Worm (Caenorhabditis elegans) whole organism, L1 larva: ENCODE data around the gene mdt-9.

ENCODE experiments used
- C04F5.9 ChIP-seq: sonication (generic microtip); optimal IDR thresholded peaks from 2 replicates; lab custom pipeline; 2016; ENCODE audit warnings: missing genetic modification characterization, missing compliant biosample characterization
- C16A3.4 ChIP-seq: fragments of 150-350 bp; optimal IDR thresholded peaks from 2 replicates; lab custom pipeline; 2014; ENCODE audit warnings: missing biosample characterization, missing genetic modification characterization
- aha-1 ChIP-seq: fragments of 150-350 bp; optimal IDR thresholded peaks from 2 replicates; lab custom pipeline; 2014; ENCODE audit warnings: missing biosample characterization, missing genetic modification characterization
- aly-2 ChIP-seq: fragments of 150-350 bp; optimal IDR thresholded peaks from 2 replicates; lab custom pipeline; 2014; ENCODE audit warnings: missing biosample characterization, missing genetic modification characterization
- ama-1 ChIP-seq: fragments of 150-350 bp; optimal IDR thresholded peaks from 2 replicates; lab custom pipeline; 2014
- ceh-8 ChIP-seq: fragments of 200-800 bp; sonication (Bioruptor generic); optimal IDR thresholded peaks from 2 replicates; lab custom pipeline; 2018; ENCODE audit warnings: mild to moderate bottlenecking, missing genetic modification characterization, moderate library complexity, missing compliant biosample characterization
- ceh-88 ChIP-seq: fragments of 200-800 bp; sonication (Bioruptor generic); IDR thresholded peaks from 2 replicates; pipeline ENCODE4 v1.3.6; 2022; ENCODE audit warnings: missing genetic modification characterization, missing compliant biosample characterization
- dpl-1 ChIP-seq, 3 experiments: fragments of 150-350 bp in 2 of 3; sonication (generic microtip) in 1 of 3; optimal IDR thresholded peaks; 2 replicates each; lab custom pipeline; 2014 to 2017; ENCODE audit warnings: missing biosample characterization in 3 of 3, missing genetic modification characterization in 3 of 3, missing genetic modification reagents in 3 of 3
- efl-1 ChIP-seq, 4 experiments: fragments of 150-350 bp; optimal IDR thresholded peaks in 3 of 4; peaks in 1 of 4; 1 replicate in 1 of 4; 2 replicates in 3 of 4; lab custom pipeline; 2014; ENCODE audit warnings: missing biosample characterization in 2 of 4, missing genetic modification characterization in 2 of 4, missing genetic modification reagents in 2 of 4
- egl-13 ChIP-seq: sonication (generic microtip); optimal IDR thresholded peaks from 2 replicates; lab custom pipeline; 2016; ENCODE audit warnings: missing genotype, missing genetic modification reagents, missing genetic modification characterization, missing compliant biosample characterization
- egl-27 ChIP-seq, 2 experiments: fragments of 150-350 bp in 1 of 2; sonication (generic microtip); optimal IDR thresholded peaks; 3 replicates each; lab custom pipeline; 2017 to 2018; ENCODE audit warnings: missing biosample characterization in 2 of 2, missing genetic modification characterization in 2 of 2, missing genetic modification reagents in 2 of 2
- elt-2 ChIP-seq: sonication (generic microtip); optimal IDR thresholded peaks from 2 replicates; lab custom pipeline; 2016; ENCODE audit warnings: missing genetic modification characterization, mild to moderate bottlenecking, inconsistent platforms, missing compliant biosample characterization, missing genetic modification reagents
- ets-5 ChIP-seq: fragments of 200-800 bp; sonication (Bioruptor generic); IDR thresholded peaks from 2 replicates; pipeline ENCODE4 v1.3.6; 2022; ENCODE audit warnings: missing genetic modification characterization, missing compliant biosample characterization
- fkh-10 ChIP-seq: sonication (generic microtip); optimal IDR thresholded peaks from 2 replicates; lab custom pipeline; 2017; ENCODE audit warnings: missing biosample characterization, missing genetic modification reagents, missing genetic modification characterization
- fkh-4 ChIP-seq: sonication (generic microtip); optimal IDR thresholded peaks from 2 replicates; lab custom pipeline; 2016; ENCODE audit warnings: missing compliant biosample characterization, missing genetic modification characterization, borderline replicate concordance
- fkh-8 ChIP-seq: sonication (generic microtip); optimal IDR thresholded peaks from 2 replicates; lab custom pipeline; 2016; ENCODE audit warnings: mild to moderate bottlenecking, missing genetic modification characterization, missing compliant biosample characterization
- hpl-2 ChIP-seq: fragments of 150-350 bp; optimal IDR thresholded peaks from 2 replicates; lab custom pipeline; 2014; ENCODE audit warnings: missing biosample characterization, missing genetic modification reagents, missing genetic modification characterization
- jun-1 ChIP-seq: fragments of 150-350 bp; optimal IDR thresholded peaks from 2 replicates; lab custom pipeline; 2014; ENCODE audit warnings: missing biosample characterization, missing genetic modification reagents, missing genetic modification characterization
- lin-13 ChIP-seq: fragments of 150-350 bp; optimal IDR thresholded peaks from 2 replicates; lab custom pipeline; 2014; ENCODE audit warnings: missing biosample characterization, missing genetic modification reagents, missing genetic modification characterization
- lin-35 ChIP-seq, 2 experiments: fragments of 150-350 bp; optimal IDR thresholded peaks; 2 replicates each; lab custom pipeline; 2014; ENCODE audit warnings: missing biosample characterization in 2 of 2, missing genetic modification characterization in 2 of 2, missing genetic modification reagents in 2 of 2
- lsy-2 ChIP-seq, 2 experiments: fragments of 150-350 bp; optimal IDR thresholded peaks; 2 replicates each; lab custom pipeline; 2014; ENCODE audit warnings: missing biosample characterization in 2 of 2, missing genetic modification characterization in 2 of 2
- mdl-1 ChIP-seq, 2 experiments: fragments of 150-350 bp; optimal IDR thresholded peaks; 2 replicates each; lab custom pipeline; 2014 to 2017; ENCODE audit warnings: missing biosample characterization in 2 of 2, missing genetic modification characterization in 2 of 2, inconsistent platforms in 1 of 2
- mep-1 ChIP-seq: fragments of 150-350 bp; optimal IDR thresholded peaks from 2 replicates; lab custom pipeline; 2014; ENCODE audit warnings: missing biosample characterization, missing genetic modification characterization
- nhr-11 ChIP-seq: fragments of 150-350 bp; optimal IDR thresholded peaks from 2 replicates; lab custom pipeline; 2014; ENCODE audit warnings: missing biosample characterization, missing genetic modification characterization
- nhr-19 ChIP-seq: fragments of 200-800 bp; sonication (Bioruptor generic); conservative IDR thresholded peaks from 2 replicates; pipeline ENCODE4 v1.3.6; 2022; ENCODE audit warnings: missing genetic modification characterization, missing compliant biosample characterization
- nhr-20 ChIP-seq: sonication (generic microtip); optimal IDR thresholded peaks from 2 replicates; lab custom pipeline; 2016; ENCODE audit warnings: mild to moderate bottlenecking, missing genetic modification characterization, missing compliant biosample characterization
- nhr-71 ChIP-seq: sonication (generic microtip); optimal IDR thresholded peaks from 2 replicates; lab custom pipeline; 2016; ENCODE audit warnings: mild to moderate bottlenecking, missing genetic modification characterization, moderate library complexity, missing compliant biosample characterization
- nhr-77 ChIP-seq: fragments of 150-350 bp; optimal IDR thresholded peaks from 2 replicates; lab custom pipeline; 2014; ENCODE audit warnings: missing biosample characterization, missing genetic modification characterization
- nhr-90 ChIP-seq: sonication (generic microtip); optimal IDR thresholded peaks from 2 replicates; lab custom pipeline; 2016; ENCODE audit warnings: mild to moderate bottlenecking, missing genetic modification characterization, missing compliant biosample characterization; ENCODE audit not compliant: poor library complexity
- pax-3 ChIP-seq: fragments of 200-800 bp; sonication (Bioruptor generic); optimal IDR thresholded peaks from 2 replicates; lab custom pipeline; 2018; ENCODE audit warnings: mild to moderate bottlenecking, missing genetic modification characterization, moderate library complexity, missing compliant biosample characterization
- rnt-1 ChIP-seq: sonication (generic microtip); optimal IDR thresholded peaks from 2 replicates; lab custom pipeline; 2016; ENCODE audit warnings: mild to moderate bottlenecking, missing genetic modification characterization, moderate library complexity, missing compliant biosample characterization
- skn-1 ChIP-seq: fragments of 150-350 bp; optimal IDR thresholded peaks from 2 replicates; lab custom pipeline; 2014; ENCODE audit warnings: missing biosample characterization, missing genetic modification characterization
- snpc-4 ChIP-seq: fragments of 150-350 bp; optimal IDR thresholded peaks from 2 replicates; lab custom pipeline; 2014; ENCODE audit warnings: missing biosample characterization, missing genetic modification characterization
- tbx-2 ChIP-seq: sonication (generic microtip); optimal IDR thresholded peaks from 2 replicates; lab custom pipeline; 2016; ENCODE audit warnings: missing genetic modification characterization, missing compliant biosample characterization
- tlp-1 ChIP-seq: fragments of 150-350 bp; optimal IDR thresholded peaks from 2 replicates; lab custom pipeline; 2014; ENCODE audit warnings: missing biosample characterization, missing genetic modification characterization
- unc-30 ChIP-seq: sonication (generic microtip); optimal IDR thresholded peaks from 2 replicates; lab custom pipeline; 2017; ENCODE audit warnings: missing biosample characterization, missing genetic modification characterization
- unc-62 ChIP-seq: fragments of 150-350 bp; optimal IDR thresholded peaks from 2 replicates; lab custom pipeline; 2014; ENCODE audit warnings: missing biosample characterization, missing genetic modification reagents, missing genetic modification characterization
- zip-4 ChIP-seq: fragments of 200-800 bp; sonication (Bioruptor generic); optimal IDR thresholded peaks from 2 replicates; lab custom pipeline; 2018; ENCODE audit warnings: mild to moderate bottlenecking, missing genetic modification characterization, moderate library complexity, missing compliant biosample characterization
- ztf-11 ChIP-seq, 2 experiments: sonication (generic microtip); optimal IDR thresholded peaks; 2 replicates each; lab custom pipeline; 2016 to 2017; ENCODE audit warnings: missing genetic modification characterization in 2 of 2, missing biosample characterization in 1 of 2, missing compliant biosample characterization in 1 of 2

The mdt-9 gene

DNA sequence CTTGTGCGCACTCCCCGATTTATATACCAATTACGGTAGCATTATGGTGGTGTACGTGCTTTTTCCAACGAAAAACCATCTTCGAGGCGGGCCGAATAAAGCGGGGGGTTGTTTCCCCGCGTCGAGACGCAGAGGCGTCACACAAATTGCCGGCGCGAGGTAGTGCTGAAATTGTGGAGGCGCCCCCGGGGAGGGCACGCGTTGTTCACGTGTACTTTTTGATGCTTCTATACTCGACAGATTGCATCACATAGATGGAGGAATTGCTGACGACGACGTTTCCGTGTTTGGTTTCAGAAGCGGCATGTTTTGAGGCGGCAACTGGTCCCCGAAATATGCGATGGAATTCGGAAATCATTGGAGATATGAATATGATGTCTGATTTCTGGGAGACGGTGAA lies 9.1 kb downstream of the mdt-9 start (continued):
- TF ChIP-seq lin-13 (GFP tag; lab: Kevin White, UChicago) (peak; percentile 84), ceh-88 (GFP tag; lab: Robert Waterston, UW) (no peak; the same call in 1 of the 2 replicates), egl-13 (tag; lab: Kevin White, UChicago) (peak; percentile 79), tlp-1 (tag; lab: Kevin White, UChicago) (no peak), C16A3.4 (tag; lab: Kevin White, UChicago) (peak; percentile 75), lin-35 (GFP tag; optimal IDR thresholded peaks at IDR 0.05; lab: Kevin White, UChicago) (peak; percentile 66 to 82), dpl-1 (GFP tag; optimal IDR thresholded peaks at IDR 0.05; lab: Kevin White, UChicago) (peak; percentile 44 to 53 (median 51)), fkh-8 (tag; lab: Kevin White, UChicago) (peak; percentile 96), nhr-77 (tag; lab: Kevin White, UChicago) (peak; percentile 70), jun-1 (tag; lab: Kevin White, UChicago) (peak; percentile 77), unc-62 (no peak), ama-1 (no peak), nhr-71 (tag; lab: Kevin White, UChicago) (peak; percentile 97), nhr-19 (GFP tag; lab: Robert Waterston, UW) (peak; percentile 93), ztf-11 (tag; optimal IDR thresholded peaks at IDR 0.05; lab: Kevin White, UChicago) (peak in 1 of 2 experiments; percentile 53), hpl-2 (GFP tag; lab: Kevin White, UChicago) (no peak), egl-27 (tag; optimal IDR thresholded peaks at IDR 0.05; lab: Kevin White, UChicago) (peak; percentile 69 to 88), C04F5.9 (tag; lab: Kevin White, UChicago) (no peak), ceh-8 (peak; percentile 75), snpc-4 (tag; lab: Kevin White, UChicago) (peak; percentile 24), fkh-4 (tag; lab: Kevin White, UChicago) (no peak), skn-1 (peak; percentile 88), fkh-10 (peak; percentile 93), pax-3 (peak; percentile 78), mep-1 (peak; percentile 56), nhr-11 (peak; percentile 36), lsy-2 (tag; optimal IDR thresholded peaks at IDR 0.05; lab: Kevin White, UChicago) (peak; percentile 74 to 87), zip-4 (peak; percentile 4), tbx-2 (peak; percentile 91), ets-5 (GFP tag; lab: Robert Waterston, UW) (no peak), aha-1 (tag; lab: Kevin White, UChicago) (peak; percentile 93)

- no peak for TF ChIP-seq jun-1 (tag; lab: Kevin White, UChicago)
- no peak for TF ChIP-seq efl-1 (optimal IDR thresholded peaks at IDR 0.05; lab: Kevin White, UChicago)
- peak in 1 of 2 experiments; percentile 54 for TF ChIP-seq efl-1 (GFP tag; optimal IDR thresholded peaks at IDR 0.05 in 1 of 2; lab: Kevin White, UChicago)
- peak; percentile 80 for TF ChIP-seq elt-2 (tag; lab: Kevin White, UChicago)
- TF ChIP-seq rnt-1 (tag; lab: Kevin White, UChicago) = no peak
- peak; percentile 27 for TF ChIP-seq nhr-71 (tag; lab: Kevin White, UChicago)
- peak; percentile 18 for TF ChIP-seq nhr-20
- no peak for TF ChIP-seq aly-2 (tag; lab: Kevin White, UChicago)
- peak; percentile 32 for TF ChIP-seq nhr-90 (tag; lab: Kevin White, UChicago)
- TF ChIP-seq lin-35 (GFP tag; optimal IDR thresholded peaks at IDR 0.05; lab: Kevin White, UChicago) = peak in 1 of 2 experiments; percentile 5
Measured at ce11 chrIV:13396375-13396774, 10.2 kb downstream of the mdt-9 start.

DNA sequence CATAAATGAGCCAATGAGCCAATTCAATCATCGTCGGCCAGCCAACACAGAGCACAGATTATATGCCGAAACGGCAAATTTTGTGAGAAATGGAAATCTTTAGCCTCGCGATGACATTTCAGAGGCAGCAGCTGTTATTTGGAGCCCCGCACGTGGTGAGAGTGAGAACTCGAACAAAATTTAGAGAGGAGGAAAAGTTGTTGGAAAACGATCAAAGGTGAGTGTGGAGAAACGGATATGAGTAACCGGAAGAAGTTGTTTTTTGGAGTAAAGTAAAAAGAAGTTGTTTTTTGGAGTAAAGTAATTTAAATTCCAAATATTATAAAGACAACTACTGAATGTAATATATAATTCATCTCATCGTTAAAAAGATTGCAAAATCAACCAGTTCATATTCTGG lies 12.5 kb downstream of the mdt-9 start, which contains the start of gene Y62E10A.13:
Gene Y62E10A.13 (minus strand): TSS at position 326 of the 400 bp plus-strand sequence.
- TF ChIP-seq unc-30 (tag; lab: Kevin White, UChicago) = no peak
- peak in 1 of 2 experiments; percentile 17 for TF ChIP-seq mdl-1 (tag; optimal IDR thresholded peaks at IDR 0.05; lab: Kevin White, UChicago)
